Worm (Caenorhabditis elegans) whole organism, late embryonic: ENCODE measurements around the gene K10C2.7.

ENCODE experiments used
- T23F11.4 ChIP-seq: fragments of 200-800 bp; sonication (Bioruptor generic); optimal IDR thresholded peaks from 2 replicates; lab custom pipeline; 2018; ENCODE audit warnings: mild to moderate bottlenecking, missing genetic modification characterization, missing compliant biosample characterization
- ahr-1 ChIP-seq: sonication (generic microtip); optimal IDR thresholded peaks from 2 replicates; lab custom pipeline; 2016; ENCODE audit warnings: missing genetic modification characterization, missing compliant biosample characterization
- ama-1 ChIP-seq: fragments of 150-350 bp; optimal IDR thresholded peaks from 2 replicates; lab custom pipeline; 2014
- ceh-6 ChIP-seq: fragments of 200-800 bp; sonication (Bioruptor generic); optimal IDR thresholded peaks from 2 replicates; lab custom pipeline; 2018; ENCODE audit warnings: mild to moderate bottlenecking, missing genetic modification characterization, missing compliant biosample characterization
- fax-1 ChIP-seq: sonication (generic microtip); optimal IDR thresholded peaks from 2 replicates; lab custom pipeline; 2016; ENCODE audit warnings: missing genotype, missing genetic modification characterization, missing compliant biosample characterization
- hlh-30 ChIP-seq: sonication (generic microtip); optimal IDR thresholded peaks from 2 replicates; lab custom pipeline; 2017; ENCODE audit warnings: antibody characterized with exemption, missing genetic modification characterization, missing compliant biosample characterization; ENCODE audit not compliant: insufficient read depth
- hlh-6 ChIP-seq: sonication (generic microtip); optimal IDR thresholded peaks from 2 replicates; lab custom pipeline; 2016; ENCODE audit warnings: missing genotype, missing genetic modification characterization, missing compliant biosample characterization
- lim-6 ChIP-seq: sonication (generic microtip); optimal IDR thresholded peaks from 2 replicates; lab custom pipeline; 2016; ENCODE audit warnings: missing genetic modification characterization, missing compliant biosample characterization
- nfya-1 ChIP-seq: sonication (generic microtip); optimal IDR thresholded peaks from 2 replicates; lab custom pipeline; 2017; ENCODE audit warnings: missing genetic modification characterization, mild to moderate bottlenecking, missing compliant biosample characterization, antibody characterized with exemption, moderate library complexity
- pha-4 ChIP-seq: fragments of 150-350 bp; optimal IDR thresholded peaks from 2 replicates; lab custom pipeline; 2018; ENCODE audit warnings: missing biosample characterization, missing genetic modification reagents, missing genetic modification characterization
- pqm-1 ChIP-seq: sonication (generic microtip); optimal IDR thresholded peaks from 2 replicates; lab custom pipeline; 2016; ENCODE audit warnings: missing genetic modification characterization, missing compliant biosample characterization
- tbx-2 ChIP-seq: sonication (generic microtip); optimal IDR thresholded peaks from 2 replicates; lab custom pipeline; 2016; ENCODE audit warnings: missing genetic modification characterization, missing compliant biosample characterization
- unc-86 ChIP-seq: sonication (generic microtip); optimal IDR thresholded peaks from 2 replicates; lab custom pipeline; 2016; ENCODE audit warnings: missing genetic modification characterization, missing compliant biosample characterization

DNA sequence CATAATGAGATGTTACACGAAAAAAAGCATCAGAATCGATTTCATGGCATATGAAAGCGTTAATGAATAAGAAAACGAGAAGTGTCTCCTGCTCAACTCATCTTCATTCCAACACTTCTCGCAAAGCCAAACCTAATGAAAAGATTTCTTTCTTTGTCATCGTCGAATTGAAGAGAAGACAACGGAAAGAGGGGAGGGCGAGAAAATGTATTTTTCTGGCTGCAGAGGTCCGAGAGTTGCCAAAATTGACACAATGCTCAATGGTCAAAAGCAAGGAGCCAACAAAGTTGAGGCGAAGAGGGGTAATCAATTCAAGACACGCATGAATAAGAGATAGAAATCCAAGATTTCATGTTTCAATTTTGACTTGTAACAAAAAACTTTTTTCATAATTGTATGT is 24.2 kb downstream of the K10C2.7 start:
- TF ChIP-seq ama-1 (no peak), pqm-1 (tag; lab: Kevin White, UChicago) (no peak), ahr-1 (tag; lab: Kevin White, UChicago) (no peak), unc-86 (tag; lab: Kevin White, UChicago) (no peak), lim-6 (tag; lab: Kevin White, UChicago) (no peak), hlh-6 (tag; lab: Kevin White, UChicago) (no peak), T23F11.4 (no peak), nfya-1 (no peak), fax-1 (tag; lab: Kevin White, UChicago) (no peak), tbx-2 (tag; lab: Kevin White, UChicago) (no peak), hlh-30 (tag; lab: Kevin White, UChicago) (no peak), ceh-6 (GFP tag; lab: Kevin White, UChicago) (no peak), pha-4 (tag; lab: Kevin White, UChicago) (no peak)
